Worm (Caenorhabditis elegans): ENCODE data around the gene F13B9.2.
A peak's percentile ranks its signal among the peaks of the same experiment; 100 is the strongest.

Gene F13B9.2

ce11 chrX:8268083-8268482 is 17.4 kb upstream of the F13B9.2 start:
- TF ChIP-seq ztf-7 (tag; optimal IDR thresholded peaks at IDR 0.05) (no peak), tra-1 (GFP tag; IDR thresholded peaks at IDR 0.05) (no peak), fos-1 (tag; optimal IDR thresholded peaks at IDR 0.05) (no peak), Y48G9A.11 (GFP tag; IDR thresholded peaks at IDR 0.05) (no peak), zag-1 (tag; optimal IDR thresholded peaks at IDR 0.05) (no peak), lsy-2 (tag; optimal IDR thresholded peaks at IDR 0.05) (no peak), daf-12 (tag; optimal IDR thresholded peaks at IDR 0.05) (no peak), duxl-1 (tag; optimal IDR thresholded peaks at IDR 0.05; ENCODE audit: poor library complexity) (no peak), saeg-2 (GFP tag; IDR thresholded peaks at IDR 0.05) (no peak), lir-3 (tag; optimal IDR thresholded peaks at IDR 0.05) (no peak), arid-1 (GFP tag; conservative IDR thresholded peaks at IDR 0.05) (no peak), unc-130 (GFP tag; optimal IDR thresholded peaks at IDR 0.05) (no peak), pqm-1 (tag; optimal IDR thresholded peaks at IDR 0.05) (no peak), lin-1 (GFP tag; IDR thresholded peaks at IDR 0.05) (no peak), fkh-10 (GFP tag; optimal IDR thresholded peaks at IDR 0.05) (no peak), F49E8.2 (tag; optimal IDR thresholded peaks at IDR 0.05; ENCODE audit: borderline replicate concordance) (no peak), nhr-48 (tag; optimal IDR thresholded peaks at IDR 0.05) (no peak), egl-43 (GFP tag; IDR thresholded peaks at IDR 0.05) (no peak), nhr-42 (GFP tag; IDR thresholded peaks at IDR 0.05) (no peak), mxl-2 (GFP tag; conservative IDR thresholded peaks at IDR 0.05) (no peak)

- TF ChIP-seq unc-62 (GFP tag; optimal IDR thresholded peaks at IDR 0.05 in 1 of 2) (peak in 1 of 2 experiments; percentile 58), unc-62 (tag; optimal IDR thresholded peaks at IDR 0.05) (no peak), zip-2 (tag; optimal IDR thresholded peaks at IDR 0.05) (no peak)
Measured at ce11 chrX:8270971-8271553, 14.4 kb upstream of the F13B9.2 start, which contains the start of gene cutl-29. Gene cutl-29, minus strand, starts transcription at chrX:8271021.

ce11 chrX:8273496-8273895 is 12.0 kb upstream of the F13B9.2 start:
- TF ChIP-seq arid-1 (GFP tag; conservative IDR thresholded peaks at IDR 0.05) (no peak), mep-1 (tag; optimal IDR thresholded peaks at IDR 0.05) (no peak), nhr-25 (tag; optimal IDR thresholded peaks at IDR 0.05; ENCODE audit: borderline replicate concordance, insufficient read depth) (no peak), jun-1 (tag; optimal IDR thresholded peaks at IDR 0.05) (no peak), Y75B8A.6 (GFP tag; IDR thresholded peaks at IDR 0.05) (no peak), dmd-9 (GFP tag; IDR thresholded peaks at IDR 0.05) (no peak), snpc-4 (tag; optimal IDR thresholded peaks at IDR 0.05) (no peak), pqm-1 (tag; optimal IDR thresholded peaks at IDR 0.05) (no peak), ces-1 (GFP tag; optimal IDR thresholded peaks at IDR 0.05) (no peak), unc-130 (GFP tag; optimal IDR thresholded peaks at IDR 0.05) (no peak), Y48G9A.11 (GFP tag; IDR thresholded peaks at IDR 0.05) (no peak), unc-62 (GFP tag; optimal IDR thresholded peaks at IDR 0.05 in 1 of 2) (no peak), unc-62 (tag; optimal IDR thresholded peaks at IDR 0.05) (no peak), ZK546.5 (tag; optimal IDR thresholded peaks at IDR 0.05) (no peak), attf-4 (tag; optimal IDR thresholded peaks at IDR 0.05) (no peak), lin-39 (tag; optimal IDR thresholded peaks at IDR 0.05) (no peak), spr-3 (GFP tag; optimal IDR thresholded peaks at IDR 0.05) (no peak), nhr-102 (tag; optimal IDR thresholded peaks at IDR 0.05) (no peak), nhr-6 (tag; optimal IDR thresholded peaks at IDR 0.05) (no peak), F26F4.8 (GFP tag; conservative IDR thresholded peaks at IDR 0.05) (no peak), nhr-41 (GFP tag; IDR thresholded peaks at IDR 0.05) (no peak)

All from whole organism, L4 larva.